Worm (Caenorhabditis elegans) whole organism, late embryonic: ENCODE measurements around the gene ttr-37.

ENCODE experiments used
- C08G9.2 ChIP-seq: sonication (generic microtip); optimal IDR thresholded peaks from 2 replicates; lab custom pipeline; 2016; ENCODE audit warnings: mild to moderate bottlenecking, missing genetic modification characterization, moderate library complexity, missing compliant biosample characterization
- ahr-1 ChIP-seq: sonication (generic microtip); optimal IDR thresholded peaks from 2 replicates; lab custom pipeline; 2016; ENCODE audit warnings: missing genetic modification characterization, missing compliant biosample characterization
- ama-1 ChIP-seq: fragments of 150-350 bp; optimal IDR thresholded peaks from 2 replicates; lab custom pipeline; 2014
- ceh-18 ChIP-seq: sonication (generic microtip); optimal IDR thresholded peaks from 2 replicates; lab custom pipeline; 2016; ENCODE audit warnings: missing genetic modification characterization, missing compliant biosample characterization
- ceh-19 ChIP-seq: fragments of 200-800 bp; sonication (Bioruptor generic); optimal IDR thresholded peaks from 2 replicates; lab custom pipeline; 2018; ENCODE audit warnings: mild to moderate bottlenecking, missing genetic modification characterization, missing compliant biosample characterization
- ceh-2 ChIP-seq: sonication (generic microtip); optimal IDR thresholded peaks from 2 replicates; lab custom pipeline; 2016; ENCODE audit warnings: missing genotype, missing genetic modification characterization, missing compliant biosample characterization
- ceh-22 ChIP-seq: sonication (generic microtip); optimal IDR thresholded peaks from 2 replicates; lab custom pipeline; 2017; ENCODE audit warnings: missing biosample characterization, missing genetic modification characterization
- ceh-24 ChIP-seq: sonication (generic microtip); optimal IDR thresholded peaks from 2 replicates; lab custom pipeline; 2016; ENCODE audit warnings: mild to moderate bottlenecking, missing genetic modification characterization, missing compliant biosample characterization
- ceh-30 ChIP-seq: fragments of 150-350 bp; optimal IDR thresholded peaks from 2 replicates; lab custom pipeline; 2014; ENCODE audit warnings: missing biosample characterization, missing genetic modification characterization
- ceh-31 ChIP-seq: sonication (generic microtip); optimal IDR thresholded peaks from 2 replicates; lab custom pipeline; 2016; ENCODE audit warnings: missing genetic modification characterization, missing compliant biosample characterization
- ceh-34 ChIP-seq: sonication (generic microtip); optimal IDR thresholded peaks from 2 replicates; lab custom pipeline; 2016; ENCODE audit warnings: mild to moderate bottlenecking, missing genetic modification characterization, missing compliant biosample characterization
- ceh-45 ChIP-seq: fragments of 200-800 bp; sonication (Bioruptor generic); IDR thresholded peaks from 2 replicates; pipeline ENCODE4 v1.3.6; 2022; ENCODE audit warnings: missing genetic modification reagents, missing genetic modification characterization, missing compliant biosample characterization
- ceh-48 ChIP-seq: sonication (generic microtip); optimal IDR thresholded peaks from 2 replicates; lab custom pipeline; 2016; ENCODE audit warnings: missing genetic modification characterization, inconsistent platforms, missing compliant biosample characterization
- ceh-9 ChIP-seq: sonication (generic microtip); optimal IDR thresholded peaks from 2 replicates; lab custom pipeline; 2016; ENCODE audit warnings: mild to moderate bottlenecking, missing genetic modification characterization, inconsistent platforms, missing compliant biosample characterization
- che-1 ChIP-seq: sonication (generic microtip); optimal IDR thresholded peaks from 2 replicates; lab custom pipeline; 2016; ENCODE audit warnings: mild to moderate bottlenecking, missing genetic modification characterization, missing compliant biosample characterization
- dmd-4 ChIP-seq: sonication (generic microtip); optimal IDR thresholded peaks from 2 replicates; lab custom pipeline; 2016; ENCODE audit warnings: borderline replicate concordance, missing genetic modification characterization, missing compliant biosample characterization
- ets-4 ChIP-seq: sonication (generic microtip); optimal IDR thresholded peaks from 2 replicates; lab custom pipeline; 2016; ENCODE audit warnings: missing genetic modification characterization, missing compliant biosample characterization
- eyg-1 ChIP-seq: sonication (generic microtip); optimal IDR thresholded peaks from 2 replicates; lab custom pipeline; 2016; ENCODE audit warnings: missing genotype, missing genetic modification characterization, missing compliant biosample characterization
- fax-1 ChIP-seq: sonication (generic microtip); optimal IDR thresholded peaks from 2 replicates; lab custom pipeline; 2016; ENCODE audit warnings: missing genotype, missing genetic modification characterization, missing compliant biosample characterization
- fkh-6 ChIP-seq: sonication (generic microtip); optimal IDR thresholded peaks from 2 replicates; lab custom pipeline; 2016; ENCODE audit warnings: missing genetic modification characterization, missing compliant biosample characterization
- gmeb-2 ChIP-seq: sonication (generic microtip); optimal IDR thresholded peaks from 2 replicates; lab custom pipeline; 2016; ENCODE audit warnings: missing genetic modification characterization, inconsistent platforms, missing compliant biosample characterization
- hlh-13 ChIP-seq: fragments of 200-800 bp; sonication (Bioruptor generic); optimal IDR thresholded peaks from 2 replicates; lab custom pipeline; 2018; ENCODE audit warnings: mild to moderate bottlenecking, missing genetic modification characterization, missing compliant biosample characterization
- hlh-15 ChIP-seq: sonication (generic microtip); optimal IDR thresholded peaks from 2 replicates; lab custom pipeline; 2016; ENCODE audit warnings: missing genetic modification characterization, missing compliant biosample characterization
- hlh-30 ChIP-seq: sonication (generic microtip); optimal IDR thresholded peaks from 2 replicates; lab custom pipeline; 2017; ENCODE audit warnings: antibody characterized with exemption, missing genetic modification characterization, missing compliant biosample characterization; ENCODE audit not compliant: insufficient read depth
- hlh-8 ChIP-seq: sonication (generic microtip); optimal IDR thresholded peaks from 2 replicates; lab custom pipeline; 2016; ENCODE audit warnings: missing genotype, missing genetic modification characterization, missing compliant biosample characterization
- lim-6 ChIP-seq: sonication (generic microtip); optimal IDR thresholded peaks from 2 replicates; lab custom pipeline; 2016; ENCODE audit warnings: missing genetic modification characterization, missing compliant biosample characterization
- lin-11 ChIP-seq: fragments of 200-800 bp; sonication (Bioruptor generic); optimal IDR thresholded peaks from 2 replicates; lab custom pipeline; 2018; ENCODE audit warnings: mild to moderate bottlenecking, missing genetic modification characterization, missing compliant biosample characterization
- mec-3 ChIP-seq: sonication (generic microtip); optimal IDR thresholded peaks from 2 replicates; lab custom pipeline; 2016; ENCODE audit warnings: borderline replicate concordance, missing genetic modification characterization, missing compliant biosample characterization
- nhr-232 ChIP-seq: sonication (generic microtip); optimal IDR thresholded peaks from 2 replicates; lab custom pipeline; 2016; ENCODE audit warnings: missing genetic modification characterization, missing compliant biosample characterization
- npax-4 ChIP-seq: sonication (generic microtip); optimal IDR thresholded peaks from 2 replicates; lab custom pipeline; 2016; ENCODE audit warnings: missing genetic modification characterization, missing compliant biosample characterization
- odd-2 ChIP-seq: sonication (generic microtip); optimal IDR thresholded peaks from 2 replicates; lab custom pipeline; 2017; ENCODE audit warnings: antibody characterized with exemption, mild to moderate bottlenecking, missing genetic modification characterization, missing compliant biosample characterization
- pag-3 ChIP-seq: sonication (generic microtip); optimal IDR thresholded peaks from 2 replicates; lab custom pipeline; 2016; ENCODE audit warnings: missing compliant biosample characterization, missing genetic modification characterization, borderline replicate concordance
- pat-9 ChIP-seq: fragments of 200-800 bp; sonication (Bioruptor generic); optimal IDR thresholded peaks from 2 replicates; lab custom pipeline; 2018; ENCODE audit warnings: mild to moderate bottlenecking, missing genetic modification characterization, moderate library complexity, missing compliant biosample characterization
- pha-2 ChIP-seq: sonication (generic microtip); optimal IDR thresholded peaks from 2 replicates; lab custom pipeline; 2017; ENCODE audit warnings: mild to moderate bottlenecking, missing genetic modification characterization, missing compliant biosample characterization
- pha-4 ChIP-seq: fragments of 150-350 bp; optimal IDR thresholded peaks from 2 replicates; lab custom pipeline; 2018; ENCODE audit warnings: missing biosample characterization, missing genetic modification reagents, missing genetic modification characterization
- pros-1 ChIP-seq: fragments of 150-350 bp; optimal IDR thresholded peaks from 2 replicates; lab custom pipeline; 2014; ENCODE audit warnings: missing biosample characterization, missing genetic modification reagents, missing genetic modification characterization
- ref-2 ChIP-seq: sonication (generic microtip); optimal IDR thresholded peaks from 2 replicates; lab custom pipeline; 2016; ENCODE audit warnings: missing genetic modification characterization, missing compliant biosample characterization
- rnt-1 ChIP-seq: sonication (generic microtip); optimal IDR thresholded peaks from 2 replicates; lab custom pipeline; 2016; ENCODE audit warnings: missing genetic modification characterization, missing compliant biosample characterization
- sox-4 ChIP-seq: sonication (generic microtip); optimal IDR thresholded peaks from 2 replicates; lab custom pipeline; 2017; ENCODE audit warnings: mild to moderate bottlenecking, missing genetic modification characterization, inconsistent platforms, missing compliant biosample characterization
- tbx-7 ChIP-seq: sonication (generic microtip); optimal IDR thresholded peaks from 2 replicates; lab custom pipeline; 2016; ENCODE audit warnings: missing genotype, missing genetic modification characterization, missing compliant biosample characterization
- ttx-3 ChIP-seq: sonication (generic microtip); optimal IDR thresholded peaks from 2 replicates; lab custom pipeline; 2016; ENCODE audit warnings: missing genetic modification reagents, missing genetic modification characterization, missing compliant biosample characterization
- unc-3 ChIP-seq, 2 experiments: fragments of 200-800 bp in 1 of 2; sonication (Bioruptor generic) in 1 of 2; sonication (generic microtip) in 1 of 2; conservative IDR thresholded peaks in 1 of 2; optimal IDR thresholded peaks in 1 of 2; 2 replicates each; pipeline versions ENCODE4 v1.3.6 to Lab custom; 2016 to 2022; ENCODE audit warnings: missing compliant biosample characterization in 2 of 2, missing genetic modification characterization in 2 of 2, missing genetic modification reagents in 1 of 2
- unc-42 ChIP-seq: sonication (generic microtip); optimal IDR thresholded peaks from 2 replicates; lab custom pipeline; 2016; ENCODE audit warnings: missing genotype, missing genetic modification characterization, missing compliant biosample characterization
- unc-86 ChIP-seq: sonication (generic microtip); optimal IDR thresholded peaks from 2 replicates; lab custom pipeline; 2016; ENCODE audit warnings: missing genetic modification characterization, missing compliant biosample characterization
- zip-5 ChIP-seq: sonication (generic microtip); optimal IDR thresholded peaks from 2 replicates; lab custom pipeline; 2016; ENCODE audit warnings: missing genetic modification characterization, missing compliant biosample characterization
- ztf-16 ChIP-seq: sonication (generic microtip); optimal IDR thresholded peaks from 2 replicates; lab custom pipeline; 2017; ENCODE audit warnings: missing genetic modification characterization, missing compliant biosample characterization

The ttr-37 gene

ce11 chrX:1302267-1302666 lies 34.7 kb downstream of the ttr-37 start (continued):
- TF ChIP-seq unc-42 (tag; lab: Kevin White, UChicago) (peak; percentile 83), lin-11 (no peak), ceh-18 (peak; percentile 85), npax-4 (no peak), ama-1 (no peak), pros-1 (tag; lab: Kevin White, UChicago) (peak; percentile 77), pha-4 (tag; lab: Kevin White, UChicago) (no peak), ceh-2 (tag; lab: Kevin White, UChicago) (peak; percentile 84), che-1 (tag; lab: Kevin White, UChicago) (peak; percentile 30), ceh-22 (peak; percentile 16), eyg-1 (tag; lab: Kevin White, UChicago) (peak; percentile 74), ceh-45 (GFP tag; lab: Robert Waterston, UW) (no peak), zip-5 (tag; lab: Kevin White, UChicago) (peak; percentile 17), ceh-31 (tag; lab: Kevin White, UChicago) (peak; percentile 96), unc-86 (tag; lab: Kevin White, UChicago) (no peak), fkh-6 (tag; lab: Kevin White, UChicago) (peak; percentile 74), hlh-30 (tag; lab: Kevin White, UChicago) (peak; percentile 75), mec-3 (tag; lab: Kevin White, UChicago) (peak; percentile 34), pag-3 (tag; lab: Kevin White, UChicago) (peak; percentile 47), hlh-15 (no peak), ets-4 (peak; percentile 77), tbx-7 (peak; percentile 56), pha-2 (tag; lab: Kevin White, UChicago) (peak; percentile 46), lim-6 (tag; lab: Kevin White, UChicago) (peak; percentile 36), hlh-13 (GFP tag; lab: Kevin White, UChicago) (no peak), sox-4 (tag; lab: Kevin White, UChicago) (no peak), gmeb-2 (tag; lab: Kevin White, UChicago) (no peak), fax-1 (tag; lab: Kevin White, UChicago) (peak; percentile 54), C08G9.2 (tag; lab: Kevin White, UChicago) (peak; percentile 85), hlh-8 (tag; lab: Kevin White, UChicago) (peak; percentile 89), ceh-34 (tag; lab: Kevin White, UChicago) (peak; percentile 85), ceh-9 (tag; lab: Kevin White, UChicago) (no peak), dmd-4 (tag; lab: Kevin White, UChicago) (peak; percentile 52), ahr-1 (tag; lab: Kevin White, UChicago) (no peak), ztf-16 (tag; lab: Kevin White, UChicago) (peak; percentile 17), ceh-24 (tag; lab: Kevin White, UChicago) (no peak), nhr-232 (tag; lab: Kevin White, UChicago) (no peak), ceh-19 (peak; percentile 71)

ce11 chrX:1299849-1300248 lies 37.1 kb downstream of the ttr-37 start, which contains the start of gene inso-1:
Gene inso-1, plus strand, starts transcription at chrX:1300149.
- TF ChIP-seq ttx-3 (no peak), fax-1 (tag; lab: Kevin White, UChicago) (no peak), pha-4 (tag; lab: Kevin White, UChicago) (no peak), ceh-30 (tag; lab: Kevin White, UChicago) (no peak), ets-4 (no peak), hlh-15 (no peak), rnt-1 (tag; lab: Kevin White, UChicago) (no peak), hlh-13 (GFP tag; lab: Kevin White, UChicago) (no peak), ref-2 (tag; lab: Kevin White, UChicago) (no peak), ceh-48 (no peak), pat-9 (tag; lab: Kevin White, UChicago) (no peak), zip-5 (tag; lab: Kevin White, UChicago) (no peak), pha-2 (tag; lab: Kevin White, UChicago) (no peak), unc-42 (tag; lab: Kevin White, UChicago) (no peak), gmeb-2 (tag; lab: Kevin White, UChicago) (no peak), odd-2 (tag; lab: Kevin White, UChicago) (no peak), unc-3 (GFP tag; conservative IDR thresholded peaks at IDR 0.05; lab: Robert Waterston, UW) (no peak), unc-3 (tag; optimal IDR thresholded peaks at IDR 0.05; lab: Kevin White, UChicago) (no peak), ceh-31 (tag; lab: Kevin White, UChicago) (no peak), ceh-45 (GFP tag; lab: Robert Waterston, UW) (no peak)
